Worm (Caenorhabditis elegans): Measurements from ENCODE around the gene F54D12.10.

DNA sequence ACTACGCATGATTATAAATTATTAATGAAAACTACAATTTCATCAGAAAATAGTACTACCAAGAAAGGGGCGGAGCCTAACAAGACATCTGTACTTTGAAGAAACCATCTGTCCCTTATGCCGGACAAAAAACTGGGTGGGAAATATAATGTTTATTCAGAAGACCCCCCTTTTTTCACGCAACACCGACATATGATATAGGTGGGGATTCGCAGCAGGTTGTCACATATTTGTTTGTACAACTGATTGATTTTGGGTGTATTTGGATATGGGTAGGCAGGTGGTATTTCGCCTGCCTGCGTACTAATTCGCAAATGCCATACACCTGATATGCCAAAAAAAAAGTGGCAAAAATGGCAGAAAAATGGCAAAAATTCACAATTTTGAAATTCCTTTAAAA lies 45.5 kb upstream of the F54D12.10 start, which contains the start of gene Y51H7C.10:
- TF ChIP-seq W03F9.2 (tag; optimal IDR thresholded peaks at IDR 0.05) (no peak), dao-5 (tag; optimal IDR thresholded peaks at IDR 0.05) (no peak)
